Fruit fly (Drosophila melanogaster): Measurements from ENCODE around the gene MED6.
A peak's percentile ranks its signal among the peaks of the same experiment; 100 is the strongest.

MED6 gene

DNA sequence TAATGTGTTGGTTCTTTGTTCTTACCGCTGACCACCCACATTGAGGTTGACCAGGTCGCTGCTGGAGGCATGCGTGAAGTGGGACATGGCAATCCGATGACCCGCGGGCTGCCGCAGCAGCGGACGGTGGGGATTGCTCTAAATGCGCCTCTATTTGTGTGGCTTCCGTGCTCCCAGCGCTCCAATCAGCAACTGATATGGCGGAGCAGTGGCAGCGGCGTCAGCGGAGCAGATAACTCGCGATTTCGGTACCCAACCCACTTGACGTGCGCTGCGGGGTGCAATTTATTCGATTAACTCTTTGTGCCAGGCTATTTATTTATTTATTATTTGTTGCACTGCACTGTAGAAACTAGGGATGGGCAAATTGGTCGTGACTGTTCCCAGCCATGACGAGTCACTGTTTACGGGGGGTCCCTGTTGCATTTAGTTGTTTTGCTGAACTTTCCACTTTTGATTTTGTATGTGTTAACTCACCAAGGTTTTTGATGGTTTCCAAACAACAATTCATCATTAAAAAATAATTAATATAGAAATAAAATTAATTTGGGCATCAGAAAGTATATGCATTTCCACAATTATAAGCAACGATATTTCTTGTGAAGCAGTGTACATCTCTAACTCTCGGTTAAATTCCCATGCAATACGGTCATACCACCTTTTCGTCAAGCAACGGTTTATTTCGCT lies 32.0 kb upstream of the MED6 start, which contains the start of the genes CG9467 and CG8526 (continued):
- TF ChIP-seq CG9609 (GFP tag; optimal IDR thresholded peaks at IDR 0.05) (no peak), CG17568 (GFP tag; optimal IDR thresholded peaks at IDR 0.05) (no peak), CG2116 (GFP tag; optimal IDR thresholded peaks at IDR 0.05) (peak; percentile 77), Doc2 (GFP tag; IDR thresholded peaks at IDR 0.05) (no peak), CG32772 (GFP tag; IDR thresholded peaks at IDR 0.05) (peak; percentile 51; the same call in 1 of the 2 replicates), yki (optimal IDR thresholded peaks at IDR 0.05) (no peak), CG12219 (GFP tag; optimal IDR thresholded peaks at IDR 0.05) (no peak), YL-1 (GFP tag; optimal IDR thresholded peaks at IDR 0.05) (peak; percentile 74), ftz-f1 (GFP tag; optimal IDR thresholded peaks at IDR 0.05) (no peak), usp (GFP tag; optimal IDR thresholded peaks at IDR 0.05) (no peak), salm (tag; optimal IDR thresholded peaks at IDR 0.05) (peak; percentile 4), CG31224 (GFP tag; IDR thresholded peaks at IDR 0.05) (0 out of 2 replicates have a peak, but pooled peaks have one; percentile 26), Bteb2 (GFP tag; optimal IDR thresholded peaks at IDR 0.05) (no peak), CG9727 (GFP tag; optimal IDR thresholded peaks at IDR 0.05) (peak; percentile 69), Hr51 (GFP tag; optimal IDR thresholded peaks at IDR 0.05) (no peak), pfk (GFP tag; optimal IDR thresholded peaks at IDR 0.05) (no peak), Drgx (GFP tag; IDR thresholded peaks at IDR 0.05) (no peak), sisA (GFP tag; IDR thresholded peaks at IDR 0.05) (peak; percentile 58; the same call in 1 of the 2 replicates), onecut (GFP tag; IDR thresholded peaks at IDR 0.05) (no peak), Elba2 (GFP tag; optimal IDR thresholded peaks at IDR 0.05) (no peak), CG17912 (GFP tag; optimal IDR thresholded peaks at IDR 0.05) (no peak), CG3995 (GFP tag; optimal IDR thresholded peaks at IDR 0.05) (peak; percentile 99), fd64A (GFP tag; optimal IDR thresholded peaks at IDR 0.05) (no peak), jigr1 (GFP tag; IDR thresholded peaks at IDR 0.05) (peak; percentile 57; the same call in 2 of the 3 replicates), NC2β (GFP tag; optimal IDR thresholded peaks at IDR 0.05) (no peak), bcd (GFP tag; optimal IDR thresholded peaks at IDR 0.05) (peak; percentile 67), h (optimal IDR thresholded peaks at IDR 0.05) (no peak), slou (GFP tag; optimal IDR thresholded peaks at IDR 0.05) (peak; percentile 59), zfh1 (GFP tag; IDR thresholded peaks at IDR 0.05) (peak; percentile 55; the same call in 2 of the 3 replicates), bowl (GFP tag; IDR thresholded peaks at IDR 0.05) (no peak), E2f2 (GFP tag; IDR thresholded peaks at IDR 0.05) (peak; percentile 82), CG15011 (GFP tag; optimal IDR thresholded peaks at IDR 0.05) (no peak), mld (GFP tag; IDR thresholded peaks at IDR 0.05; ENCODE audit: partially characterized antibody) (peak; percentile 23; the same call in 1 of the 3 replicates), CG31388 (GFP tag; optimal IDR thresholded peaks at IDR 0.05) (peak; percentile 65), CG18764 (GFP tag; optimal IDR thresholded peaks at IDR 0.05) (no peak), crc (GFP tag; optimal IDR thresholded peaks at IDR 0.05) (no peak), Ets97D (GFP tag; optimal IDR thresholded peaks at IDR 0.05) (peak; percentile 43), CG2712 (tag; optimal IDR thresholded peaks at IDR 0.05) (peak; percentile 80), Trl (optimal IDR thresholded peaks at IDR 0.05) (no peak), Trl (GFP tag; optimal IDR thresholded peaks at IDR 0.05) (peak; percentile 28), bab2 (GFP tag; optimal IDR thresholded peaks at IDR 0.05) (peak; percentile 49), CG13424 (tag; optimal IDR thresholded peaks at IDR 0.05) (peak; percentile 82), bigmax (GFP tag; optimal IDR thresholded peaks at IDR 0.05) (no peak), luna (GFP tag; optimal IDR thresholded peaks at IDR 0.05) (no peak), hb (GFP tag; IDR thresholded peaks at IDR 0.05; ENCODE audit: partially characterized antibody) (peak; percentile 70; the same call in 1 of the 3 replicates), Stat92E (GFP tag; optimal IDR thresholded peaks at IDR 0.05) (no peak), cad (GFP tag; optimal IDR thresholded peaks at IDR 0.05) (no peak), CG4820 (GFP tag; optimal IDR thresholded peaks at IDR 0.05) (peak; percentile 67), en (GFP tag; optimal IDR thresholded peaks at IDR 0.05) (no peak), row (GFP tag; IDR thresholded peaks at IDR 0.05) (peak; percentile 97), chinmo (GFP tag; IDR thresholded peaks at IDR 0.05; ENCODE audit: partially characterized antibody) (peak; percentile 79; the same call in 2 of the 4 replicates)
